Worm (Caenorhabditis elegans) whole organism, late embryonic: Measurements from ENCODE around the gene rbm-17.

Experiments
- T23F11.4 ChIP-seq: fragments of 200-800 bp; sonication (Bioruptor generic); optimal IDR thresholded peaks from 2 replicates; lab custom pipeline; 2018; ENCODE audit warnings: mild to moderate bottlenecking, missing genetic modification characterization, missing compliant biosample characterization
- ama-1 ChIP-seq: fragments of 150-350 bp; optimal IDR thresholded peaks from 2 replicates; lab custom pipeline; 2014
- ceh-24 ChIP-seq: sonication (generic microtip); optimal IDR thresholded peaks from 2 replicates; lab custom pipeline; 2016; ENCODE audit warnings: mild to moderate bottlenecking, missing genetic modification characterization, missing compliant biosample characterization
- ets-4 ChIP-seq: sonication (generic microtip); optimal IDR thresholded peaks from 2 replicates; lab custom pipeline; 2016; ENCODE audit warnings: missing genetic modification characterization, missing compliant biosample characterization
- fkh-10 ChIP-seq: fragments of 150-350 bp; optimal IDR thresholded peaks from 2 replicates; lab custom pipeline; 2014; ENCODE audit warnings: missing biosample characterization, missing genetic modification reagents, missing genetic modification characterization
- nhr-11 ChIP-seq: fragments of 150-350 bp; optimal IDR thresholded peaks from 2 replicates; lab custom pipeline; 2014; ENCODE audit warnings: missing biosample characterization, missing genetic modification characterization
- pha-4 ChIP-seq: fragments of 150-350 bp; optimal IDR thresholded peaks from 2 replicates; lab custom pipeline; 2018; ENCODE audit warnings: missing biosample characterization, missing genetic modification reagents, missing genetic modification characterization
- pqm-1 ChIP-seq: sonication (generic microtip); optimal IDR thresholded peaks from 2 replicates; lab custom pipeline; 2016; ENCODE audit warnings: missing genetic modification characterization, missing compliant biosample characterization
- tbx-2 ChIP-seq: sonication (generic microtip); optimal IDR thresholded peaks from 2 replicates; lab custom pipeline; 2016; ENCODE audit warnings: missing genetic modification characterization, missing compliant biosample characterization

DNA sequence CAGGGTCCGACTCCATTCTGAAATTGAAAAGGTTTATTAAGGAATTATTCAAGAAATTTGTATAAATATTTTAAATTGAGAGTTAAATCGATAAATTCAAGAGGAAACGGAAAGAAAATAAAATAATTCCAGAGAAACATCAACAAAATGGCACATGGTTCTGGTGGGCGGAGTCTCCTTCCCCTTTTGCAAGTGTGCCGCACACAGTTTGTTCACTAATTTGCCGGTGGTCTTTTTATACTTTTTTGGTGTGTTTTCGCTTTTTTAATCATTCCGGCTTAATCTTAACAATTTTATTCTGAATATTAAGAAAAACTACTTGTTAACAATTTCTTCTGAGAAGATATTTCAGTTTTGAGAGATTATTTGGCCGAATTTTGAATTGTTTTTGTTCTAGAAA lies 33.2 kb upstream of the rbm-17 start, which contains the start of the genes ragc-1 and Y24F12A.1:
- TF ChIP-seq ets-4 (tag; lab: Kevin White, UChicago) (no peak), tbx-2 (peak; percentile 72), fkh-10 (GFP tag; lab: Kevin White, UChicago) (no peak), ceh-24 (no peak), nhr-11 (tag; lab: Kevin White, UChicago) (no peak), ama-1 (lab: Kevin White, UChicago) (no peak), pha-4 (tag; lab: Kevin White, UChicago) (no peak), pqm-1 (tag; lab: Kevin White, UChicago) (no peak), T23F11.4 (GFP tag; lab: Kevin White, UChicago) (no peak)
